Fruit fly (Drosophila melanogaster): Measurements from ENCODE around the gene Adhr.

The Adhr gene

DNA sequence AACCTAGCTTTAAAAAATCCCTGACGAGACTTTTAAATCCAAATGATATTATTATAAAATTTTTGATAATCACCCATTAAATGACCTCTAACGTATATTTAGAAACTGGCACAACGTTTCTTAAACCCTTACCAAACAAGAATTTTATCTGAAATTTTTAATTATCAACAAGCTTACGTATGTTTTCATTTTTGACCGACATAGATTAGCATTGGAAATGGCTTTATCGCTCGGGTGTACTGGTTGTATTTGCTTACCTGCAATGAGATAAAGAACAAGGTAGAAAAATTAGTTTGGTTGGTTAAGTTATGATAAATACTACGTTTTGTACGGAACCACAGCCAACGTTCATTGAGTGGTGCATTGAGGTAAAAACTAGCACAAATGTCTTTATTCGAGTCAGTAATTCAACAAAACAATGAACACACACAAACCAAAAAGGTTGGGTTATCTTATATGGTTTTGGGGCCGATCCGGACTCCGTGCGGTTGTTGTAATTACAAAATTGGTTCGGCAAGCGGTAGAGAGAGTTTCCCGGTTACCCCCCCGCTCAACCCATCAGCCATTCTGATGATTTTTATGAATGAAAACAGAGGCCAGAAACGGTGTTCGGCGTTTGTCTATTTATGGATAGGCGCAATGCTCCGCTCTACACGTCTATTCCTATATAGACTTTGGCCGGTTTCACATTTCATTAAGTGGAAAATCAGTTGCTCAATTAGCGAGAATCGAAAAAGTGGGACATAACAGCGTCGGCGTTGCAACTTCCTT is 40.9 kb downstream of the Adhr start:
- TF ChIP-seq lola (GFP tag; optimal IDR thresholded peaks at IDR 0.05) (no peak), dmrt93B (GFP tag; optimal IDR thresholded peaks at IDR 0.05) (no peak), Abd-B (GFP tag; optimal IDR thresholded peaks at IDR 0.05) (no peak)

DNA sequence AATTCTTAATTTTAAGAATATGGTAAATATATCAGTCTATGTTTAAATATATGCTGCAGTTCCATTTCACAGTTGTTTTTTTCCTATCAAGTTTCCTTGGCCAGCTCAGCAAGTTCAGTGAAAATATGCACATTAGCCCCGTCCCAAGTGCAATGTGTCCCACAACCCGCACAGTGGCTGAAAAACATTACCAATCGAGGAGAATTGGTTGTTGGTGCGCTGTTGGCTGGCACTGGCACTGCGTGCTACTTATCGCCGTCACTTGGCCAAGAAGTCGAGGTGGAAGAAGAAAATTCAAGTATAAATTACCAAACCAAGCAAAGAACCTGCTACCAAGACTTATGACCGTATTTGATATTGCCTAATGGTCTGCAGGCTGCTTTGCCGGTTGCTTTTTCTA is 43.5 kb downstream of the Adhr start:
- no peak for TF ChIP-seq fru (GFP tag; optimal IDR thresholded peaks at IDR 0.05)

DNA sequence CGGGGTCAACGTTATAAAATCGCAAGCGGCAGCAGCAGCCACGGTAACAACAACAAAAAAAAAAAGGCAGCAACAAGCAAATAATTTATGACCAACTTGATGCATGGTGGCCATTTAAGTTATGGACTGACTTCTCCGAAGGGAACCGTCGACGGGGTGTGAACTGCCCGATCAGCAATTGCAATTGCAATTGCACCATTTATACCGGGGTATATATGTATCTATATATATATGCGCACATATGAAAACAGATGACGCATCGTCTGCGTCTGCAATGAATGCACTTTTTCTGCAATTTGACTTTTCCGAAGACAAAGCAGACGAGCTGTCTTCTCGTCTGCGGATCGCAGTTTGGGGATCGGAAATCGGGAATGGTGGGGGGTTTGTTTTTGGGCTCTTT is 47.8 kb downstream of the Adhr start:
- TF ChIP-seq sage (GFP tag; optimal IDR thresholded peaks at IDR 0.05) (no peak), OdsH (GFP tag; optimal IDR thresholded peaks at IDR 0.05) (no peak), brk (GFP tag; optimal IDR thresholded peaks at IDR 0.05) (no peak), rgr (GFP tag; optimal IDR thresholded peaks at IDR 0.05) (no peak), dl (GFP tag; optimal IDR thresholded peaks at IDR 0.05; ENCODE audit: insufficient read depth in 1 of 2, partially characterized antibody in 2 of 2) (no peak), Vsx2 (GFP tag; optimal IDR thresholded peaks at IDR 0.05; ENCODE audit: partially characterized antibody) (no peak), Rel (GFP tag; optimal IDR thresholded peaks at IDR 0.05) (no peak), Rel (tag; optimal IDR thresholded peaks at IDR 0.05) (no peak), Myc (optimal IDR thresholded peaks at IDR 0.05) (no peak), fru (GFP tag; optimal IDR thresholded peaks at IDR 0.05) (no peak), psq (GFP tag; optimal IDR thresholded peaks at IDR 0.05) (no peak), CG32264 (GFP tag; optimal IDR thresholded peaks at IDR 0.05) (no peak), dmrt93B (GFP tag; optimal IDR thresholded peaks at IDR 0.05) (no peak), Hr83 (GFP tag; optimal IDR thresholded peaks at IDR 0.05; ENCODE audit: poor library complexity, severe bottlenecking) (no peak), Sp1 (GFP tag; optimal IDR thresholded peaks at IDR 0.05) (no peak)

DNA sequence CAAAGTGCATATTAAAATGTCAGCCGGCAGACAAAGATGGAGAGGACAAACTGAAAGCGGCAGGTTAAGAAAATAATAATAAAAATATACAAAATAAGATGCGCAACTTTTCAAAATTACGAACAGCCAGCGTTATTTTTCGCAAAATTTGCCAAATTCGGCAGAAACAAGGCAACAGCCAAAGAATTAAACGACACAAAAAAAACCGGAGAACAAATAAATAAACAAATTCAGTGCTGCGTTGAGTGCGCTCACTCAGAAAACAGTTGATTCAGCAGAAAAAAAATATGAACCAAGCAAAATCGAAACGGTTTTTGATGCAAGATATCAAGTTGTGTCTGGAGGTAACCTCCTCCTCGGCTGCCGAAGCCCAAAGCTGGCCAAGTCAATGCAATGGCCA is 49.0 kb downstream of the Adhr start:
- TF ChIP-seq psq (GFP tag; optimal IDR thresholded peaks at IDR 0.05) (no peak), Sp1 (GFP tag; optimal IDR thresholded peaks at IDR 0.05) (no peak), dmrt93B (GFP tag; optimal IDR thresholded peaks at IDR 0.05) (no peak), GATAd (GFP tag; optimal IDR thresholded peaks at IDR 0.05) (no peak), Mio (GFP tag; optimal IDR thresholded peaks at IDR 0.05) (no peak), CG32264 (GFP tag; optimal IDR thresholded peaks at IDR 0.05) (no peak), Dfd (GFP tag; optimal IDR thresholded peaks at IDR 0.05) (no peak), Myc (optimal IDR thresholded peaks at IDR 0.05) (no peak), jim (GFP tag; optimal IDR thresholded peaks at IDR 0.05) (no peak), rgr (GFP tag; optimal IDR thresholded peaks at IDR 0.05) (no peak), OdsH (GFP tag; optimal IDR thresholded peaks at IDR 0.05) (no peak), Abd-B (GFP tag; optimal IDR thresholded peaks at IDR 0.05) (no peak), dsf (GFP tag; optimal IDR thresholded peaks at IDR 0.05; ENCODE audit: borderline replicate concordance) (no peak), Rel (GFP tag; optimal IDR thresholded peaks at IDR 0.05) (no peak), Rel (tag; optimal IDR thresholded peaks at IDR 0.05) (no peak), h (GFP tag; optimal IDR thresholded peaks at IDR 0.05) (no peak), sage (GFP tag; optimal IDR thresholded peaks at IDR 0.05) (no peak), tai (GFP tag; optimal IDR thresholded peaks at IDR 0.05) (no peak)

DNA sequence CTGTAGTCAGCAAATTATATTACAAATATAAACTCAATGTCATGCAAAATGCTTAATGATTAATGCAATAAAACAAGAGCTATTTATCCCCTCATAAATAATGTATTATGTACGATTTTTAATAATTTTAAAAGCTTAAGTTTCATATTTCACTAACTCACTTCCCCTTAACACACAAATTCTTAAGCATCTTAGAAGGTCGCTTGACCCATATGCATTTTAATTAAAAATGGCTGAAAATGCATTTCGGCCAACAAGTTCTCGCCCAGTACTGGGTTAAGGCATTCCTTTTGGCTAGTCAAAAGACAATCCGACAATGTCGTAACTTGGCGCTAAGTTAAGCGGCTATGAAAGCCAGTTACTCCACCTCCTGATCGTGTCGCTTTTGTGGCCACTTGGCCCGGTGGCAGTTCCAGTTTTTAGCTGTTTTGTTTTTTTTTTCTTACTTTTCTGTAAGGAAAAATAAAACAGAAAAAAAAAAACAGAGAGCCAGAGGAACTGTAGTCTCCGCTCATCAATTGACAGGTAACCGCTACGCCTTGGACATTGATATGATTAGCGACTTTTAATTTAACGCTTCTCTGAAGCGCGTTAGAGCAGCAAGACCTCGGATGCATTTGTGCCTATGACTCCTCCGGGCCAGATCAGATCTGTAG is 49.7 kb downstream of the Adhr start:
- no peak for TF ChIP-seq Jra (GFP tag; optimal IDR thresholded peaks at IDR 0.05)
- no peak for TF ChIP-seq Hnf4 (GFP tag; optimal IDR thresholded peaks at IDR 0.05)
- TF ChIP-seq tai (GFP tag; optimal IDR thresholded peaks at IDR 0.05): no peak
- TF ChIP-seq lola (GFP tag; optimal IDR thresholded peaks at IDR 0.05): no peak
- TF ChIP-seq jim (GFP tag; optimal IDR thresholded peaks at IDR 0.05): no peak
- no peak for TF ChIP-seq woc (GFP tag; optimal IDR thresholded peaks at IDR 0.05)

DNA sequence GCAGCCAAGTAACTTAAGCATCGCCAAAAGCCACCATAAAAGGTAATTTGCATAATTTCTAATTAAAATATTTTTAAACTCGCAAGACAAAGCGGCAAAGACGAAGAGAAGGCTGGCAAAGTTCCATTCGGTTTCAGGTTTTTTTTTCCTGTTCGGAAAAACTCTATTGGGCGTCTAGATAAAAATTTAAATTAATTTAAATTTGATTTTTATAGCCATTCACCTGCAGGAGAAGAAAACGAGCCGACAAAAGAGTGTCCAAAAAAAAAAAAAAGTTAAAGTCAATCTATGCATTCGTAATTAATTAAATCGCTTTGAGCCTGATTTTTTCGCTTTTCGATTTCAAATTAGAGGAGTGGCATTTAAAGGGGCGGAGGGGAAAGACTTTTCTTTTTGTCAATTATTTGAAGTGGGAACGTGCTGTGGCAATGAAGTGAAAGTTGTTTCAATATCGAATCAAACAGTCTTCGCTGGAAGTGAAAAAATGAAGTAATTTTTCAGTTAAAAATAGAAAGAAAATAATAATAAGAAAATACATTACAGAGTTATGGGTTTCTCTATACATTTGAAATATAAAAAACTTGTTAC is 53.0 kb downstream of the Adhr start:
- no peak for TF ChIP-seq Sp1 (GFP tag; optimal IDR thresholded peaks at IDR 0.05)
- no peak for TF ChIP-seq dmrt93B (GFP tag; optimal IDR thresholded peaks at IDR 0.05)
- TF ChIP-seq Hr78 (GFP tag; optimal IDR thresholded peaks at IDR 0.05): no peak
- TF ChIP-seq Dif (GFP tag; optimal IDR thresholded peaks at IDR 0.05; ENCODE audit: partially characterized antibody): no peak
- TF ChIP-seq Mio (GFP tag; optimal IDR thresholded peaks at IDR 0.05): no peak
- no peak for TF ChIP-seq usp (GFP tag; optimal IDR thresholded peaks at IDR 0.05)
- TF ChIP-seq Hnf4 (GFP tag; optimal IDR thresholded peaks at IDR 0.05): no peak
- TF ChIP-seq foxo (GFP tag; optimal IDR thresholded peaks at IDR 0.05): no peak
